Worm (Caenorhabditis elegans): ENCODE data around the gene srw-130.

srw-130 gene

DNA sequence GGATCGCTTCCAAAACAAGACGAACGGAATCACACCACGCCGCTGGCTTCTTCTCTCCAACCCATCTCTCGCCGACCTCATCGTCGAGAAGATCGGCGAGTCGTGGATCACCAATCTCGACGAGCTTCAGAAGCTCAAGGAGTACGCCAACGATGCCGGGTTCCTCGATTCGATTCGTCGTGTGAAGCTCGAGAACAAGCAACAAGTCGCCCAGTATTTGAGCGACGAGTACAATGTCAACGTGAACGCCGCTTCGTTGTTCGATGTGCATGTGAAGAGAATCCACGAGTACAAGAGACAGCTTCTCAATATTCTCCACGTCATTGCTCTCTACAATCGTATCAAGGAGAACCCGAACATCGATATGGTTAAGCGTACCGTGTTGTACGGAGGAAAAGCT lies 34.9 kb upstream of the srw-130 start:
- no peak for TF ChIP-seq elt-1 (tag; optimal IDR thresholded peaks at IDR 0.05; ENCODE audit: borderline replicate concordance, insufficient read depth)
- no peak for TF ChIP-seq nhr-28 (tag; optimal IDR thresholded peaks at IDR 0.05)
- no peak for TF ChIP-seq unc-39 (tag; optimal IDR thresholded peaks at IDR 0.05)
- no peak for TF ChIP-seq unc-120 (tag; optimal IDR thresholded peaks at IDR 0.05; ENCODE audit: poor library complexity, severe bottlenecking)
- no peak for TF ChIP-seq hlh-1 (tag; optimal IDR thresholded peaks at IDR 0.05)
- no peak for TF ChIP-seq mep-1 (tag; optimal IDR thresholded peaks at IDR 0.05)
- no peak for TF ChIP-seq sptf-1 (tag; optimal IDR thresholded peaks at IDR 0.05)
- no peak for TF ChIP-seq mls-2 (tag; optimal IDR thresholded peaks at IDR 0.05)
- no peak for TF ChIP-seq elt-3 (tag; optimal IDR thresholded peaks at IDR 0.05)
- no peak for TF ChIP-seq nhr-2 (tag; optimal IDR thresholded peaks at IDR 0.05)
- no peak for TF ChIP-seq unc-62 (GFP tag; optimal IDR thresholded peaks at IDR 0.05)
- TF ChIP-seq ceh-43 (GFP tag; optimal IDR thresholded peaks at IDR 0.05) = no peak
- TF ChIP-seq lsy-2 (tag; optimal IDR thresholded peaks at IDR 0.05) = no peak

DNA sequence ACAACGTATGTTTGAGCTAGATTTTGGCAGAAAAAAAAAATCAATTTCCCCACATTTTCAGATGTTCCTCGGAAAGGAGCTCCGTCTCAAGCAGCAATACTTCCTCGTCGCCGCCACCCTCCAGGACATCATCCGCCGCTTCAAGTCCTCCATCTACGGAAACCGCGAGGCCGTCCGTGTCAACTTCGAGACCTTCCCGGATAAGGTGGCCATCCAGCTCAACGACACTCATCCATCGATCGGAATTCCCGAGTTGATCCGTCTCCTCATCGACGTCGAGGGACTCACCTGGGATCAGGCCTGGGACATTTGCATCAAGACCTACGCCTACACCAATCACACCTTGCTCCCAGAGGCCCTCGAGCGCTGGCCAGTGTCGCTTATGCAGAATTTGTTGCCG lies 34.0 kb upstream of the srw-130 start:
- TF ChIP-seq ham-2 (GFP tag; optimal IDR thresholded peaks at IDR 0.05) (no peak), nhr-2 (tag; optimal IDR thresholded peaks at IDR 0.05) (no peak), pha-4 (tag; optimal IDR thresholded peaks at IDR 0.05) (no peak), lsy-2 (tag; optimal IDR thresholded peaks at IDR 0.05) (no peak), nhr-76 (tag; optimal IDR thresholded peaks at IDR 0.05) (no peak), mls-2 (tag; optimal IDR thresholded peaks at IDR 0.05) (no peak), mab-5 (tag; optimal IDR thresholded peaks at IDR 0.05) (no peak), drap-1 (GFP tag; optimal IDR thresholded peaks at IDR 0.05) (no peak), elt-1 (tag; optimal IDR thresholded peaks at IDR 0.05; ENCODE audit: borderline replicate concordance, insufficient read depth) (no peak), sem-2 (GFP tag; optimal IDR thresholded peaks at IDR 0.05) (no peak), ztf-11 (tag; optimal IDR thresholded peaks at IDR 0.05) (no peak), mep-1 (tag; optimal IDR thresholded peaks at IDR 0.05) (no peak), cnd-1 (tag; optimal IDR thresholded peaks at IDR 0.05) (no peak), blmp-1 (tag; optimal IDR thresholded peaks at IDR 0.05) (no peak), hlh-1 (tag; optimal IDR thresholded peaks at IDR 0.05) (no peak), unc-39 (tag; optimal IDR thresholded peaks at IDR 0.05) (no peak), unc-120 (tag; optimal IDR thresholded peaks at IDR 0.05; ENCODE audit: poor library complexity, severe bottlenecking) (no peak), ceh-39 (tag; optimal IDR thresholded peaks at IDR 0.05) (no peak), sptf-1 (tag; optimal IDR thresholded peaks at IDR 0.05) (no peak)

DNA sequence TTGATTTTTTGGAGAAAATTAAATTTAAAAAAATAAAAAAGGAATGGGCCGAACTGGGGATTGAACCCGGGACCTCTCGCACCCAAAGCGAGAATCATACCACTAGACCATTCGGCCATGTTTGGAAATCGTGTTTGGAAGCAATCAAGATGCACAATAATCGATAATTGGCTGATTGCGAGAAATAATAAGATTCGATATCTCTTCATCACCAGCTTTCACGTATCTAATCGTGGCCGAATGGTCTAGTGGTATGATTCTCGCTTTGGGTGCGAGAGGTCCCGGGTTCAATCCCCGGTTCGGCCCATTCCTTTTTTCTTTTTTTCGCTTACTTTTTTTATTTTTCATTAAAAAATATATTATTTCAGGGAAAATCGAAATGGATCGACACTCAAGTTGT lies 33.4 kb upstream of the srw-130 start:
- TF ChIP-seq flh-1 (GFP tag; optimal IDR thresholded peaks at IDR 0.05) (no peak), unc-62 (GFP tag; optimal IDR thresholded peaks at IDR 0.05) (no peak), cnd-1 (tag; optimal IDR thresholded peaks at IDR 0.05) (no peak), blmp-1 (tag; optimal IDR thresholded peaks at IDR 0.05) (no peak), drap-1 (GFP tag; optimal IDR thresholded peaks at IDR 0.05) (no peak), mls-2 (tag; optimal IDR thresholded peaks at IDR 0.05) (no peak), lsy-2 (tag; optimal IDR thresholded peaks at IDR 0.05) (no peak), tbx-8 (GFP tag; optimal IDR thresholded peaks at IDR 0.05) (no peak), sptf-1 (tag; optimal IDR thresholded peaks at IDR 0.05) (no peak), nhr-2 (tag; optimal IDR thresholded peaks at IDR 0.05) (no peak), zip-8 (tag; optimal IDR thresholded peaks at IDR 0.05) (no peak), mab-5 (tag; optimal IDR thresholded peaks at IDR 0.05) (no peak)

DNA sequence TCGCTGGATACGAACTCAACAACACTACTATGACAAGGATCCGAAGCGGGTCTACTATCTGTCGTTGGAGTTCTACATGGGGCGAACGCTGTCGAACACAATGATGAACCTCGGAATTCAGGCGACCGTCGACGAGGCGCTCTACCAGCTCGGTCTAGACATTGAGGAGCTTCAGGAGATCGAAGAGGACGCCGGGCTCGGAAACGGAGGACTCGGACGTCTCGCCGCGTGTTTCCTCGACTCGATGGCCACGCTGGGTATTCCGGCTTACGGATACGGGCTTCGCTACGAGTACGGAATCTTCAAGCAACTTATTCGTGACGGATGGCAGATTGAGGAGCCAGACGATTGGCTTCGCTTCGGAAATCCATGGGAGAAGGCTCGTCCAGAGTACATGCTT lies 32.9 kb upstream of the srw-130 start:
- TF ChIP-seq nhr-237 (tag; optimal IDR thresholded peaks at IDR 0.05) (no peak), unc-39 (tag; optimal IDR thresholded peaks at IDR 0.05) (no peak), sptf-1 (tag; optimal IDR thresholded peaks at IDR 0.05) (no peak), lsy-2 (tag; optimal IDR thresholded peaks at IDR 0.05) (no peak), mep-1 (tag; optimal IDR thresholded peaks at IDR 0.05) (no peak), snpc-4 (tag; optimal IDR thresholded peaks at IDR 0.05) (no peak), nhr-28 (tag; optimal IDR thresholded peaks at IDR 0.05) (no peak), unc-120 (tag; optimal IDR thresholded peaks at IDR 0.05; ENCODE audit: poor library complexity, severe bottlenecking) (no peak), mls-2 (tag; optimal IDR thresholded peaks at IDR 0.05) (no peak), elt-1 (tag; optimal IDR thresholded peaks at IDR 0.05; ENCODE audit: borderline replicate concordance, insufficient read depth) (no peak), cnd-1 (tag; optimal IDR thresholded peaks at IDR 0.05) (no peak), ceh-43 (GFP tag; optimal IDR thresholded peaks at IDR 0.05) (no peak), drap-1 (GFP tag; optimal IDR thresholded peaks at IDR 0.05) (no peak), M03D4.4 (tag; optimal IDR thresholded peaks at IDR 0.05) (no peak)

DNA sequence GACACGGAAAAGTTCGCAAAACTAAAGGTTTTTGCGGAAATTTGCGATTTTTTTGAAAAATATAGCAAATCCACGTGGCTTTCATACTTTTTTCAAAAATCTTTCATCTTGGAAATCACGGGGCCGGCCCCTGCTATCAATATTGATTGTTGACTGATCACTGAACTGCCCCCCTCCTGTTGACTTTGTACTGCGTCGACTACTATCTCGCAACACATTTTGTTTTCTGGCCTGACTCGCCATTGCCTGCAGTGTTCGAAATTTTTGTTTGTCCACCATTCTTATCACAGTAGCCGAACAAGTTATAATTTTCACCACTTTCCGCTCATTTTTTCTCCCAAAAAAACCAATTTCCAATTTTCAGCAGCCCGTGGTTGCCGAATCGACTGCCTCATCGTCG lies 32.3 kb upstream of the srw-130 start:
- no peak for TF ChIP-seq unc-62 (GFP tag; optimal IDR thresholded peaks at IDR 0.05)
- no peak for TF ChIP-seq elt-3 (tag; optimal IDR thresholded peaks at IDR 0.05)
- TF ChIP-seq bed-3 (GFP tag; optimal IDR thresholded peaks at IDR 0.05) = no peak
- TF ChIP-seq ham-2 (GFP tag; optimal IDR thresholded peaks at IDR 0.05) = no peak
- TF ChIP-seq drap-1 (GFP tag; optimal IDR thresholded peaks at IDR 0.05) = no peak
- TF ChIP-seq lin-13 (tag; optimal IDR thresholded peaks at IDR 0.05) = no peak
- no peak for TF ChIP-seq zip-8 (tag; optimal IDR thresholded peaks at IDR 0.05)
- TF ChIP-seq flh-1 (GFP tag; optimal IDR thresholded peaks at IDR 0.05) = no peak
- no peak for TF ChIP-seq sem-2 (GFP tag; optimal IDR thresholded peaks at IDR 0.05)
- no peak for TF ChIP-seq mls-2 (tag; optimal IDR thresholded peaks at IDR 0.05)
- TF ChIP-seq ztf-11 (tag; optimal IDR thresholded peaks at IDR 0.05) = no peak
- no peak for TF ChIP-seq mep-1 (tag; optimal IDR thresholded peaks at IDR 0.05)
- TF ChIP-seq ceh-43 (GFP tag; optimal IDR thresholded peaks at IDR 0.05) = no peak
- TF ChIP-seq nhr-76 (tag; optimal IDR thresholded peaks at IDR 0.05) = no peak
- no peak for TF ChIP-seq hlh-1 (tag; optimal IDR thresholded peaks at IDR 0.05)
- no peak for TF ChIP-seq elt-1 (tag; optimal IDR thresholded peaks at IDR 0.05; ENCODE audit: borderline replicate concordance, insufficient read depth)
